Fruit fly (Drosophila melanogaster) whole organism, prepupa: ENCODE results near the gene CG45011.

Experiments
- CG1621 ChIP-seq: fragments of 200-800 bp; sonication (Bioruptor generic); optimal IDR thresholded peaks from 3 replicates; lab custom pipeline; 2018; ENCODE audit warnings: missing biosample characterization, mild to moderate bottlenecking, missing genetic modification characterization
- CG6276 ChIP-seq: fragments of 200-800 bp; sonication (Bioruptor generic); optimal IDR thresholded peaks from 2 replicates; lab custom pipeline; 2017; ENCODE audit warnings: missing biosample characterization, mild to moderate bottlenecking, missing genetic modification characterization
- CG7368 ChIP-seq: fragments of 200-800 bp; sonication (Bioruptor generic); optimal IDR thresholded peaks from 3 replicates; lab custom pipeline; 2016; ENCODE audit warnings: missing biosample characterization, missing genetic modification characterization
- Hr38 ChIP-seq: sonication (Bioruptor generic); optimal IDR thresholded peaks from 2 replicates; lab custom pipeline; 2016; ENCODE audit warnings: missing biosample characterization, missing genetic modification characterization
- Lpt ChIP-seq: fragments of 200-800 bp; sonication (Bioruptor generic); optimal IDR thresholded peaks from 3 replicates; lab custom pipeline; 2016; ENCODE audit warnings: missing biosample characterization, missing genetic modification characterization
- Met ChIP-seq: fragments of 200-800 bp; sonication (Bioruptor generic); optimal IDR thresholded peaks from 3 replicates; lab custom pipeline; 2016; ENCODE audit warnings: missing biosample characterization, missing genetic modification characterization
- Sox14 ChIP-seq: fragments of 200-800 bp; sonication (Bioruptor generic); optimal IDR thresholded peaks from 3 replicates; lab custom pipeline; 2016; ENCODE audit warnings: missing biosample characterization, missing genetic modification characterization
- dsx ChIP-seq: fragments of 200-800 bp; optimal IDR thresholded peaks from 3 replicates; lab custom pipeline; 2019; ENCODE audit warnings: missing biosample characterization, mild to moderate bottlenecking, missing genetic modification characterization, moderate library complexity; ENCODE audit not compliant: poor library complexity, severe bottlenecking
- esn ChIP-seq: fragments of 200-800 bp; sonication (Bioruptor generic); optimal IDR thresholded peaks from 2 replicates; lab custom pipeline; 2016; ENCODE audit warnings: missing biosample characterization, mild to moderate bottlenecking, missing genetic modification characterization, moderate library complexity
- net ChIP-seq: fragments of 200-800 bp; sonication (Bioruptor generic); optimal IDR thresholded peaks from 3 replicates; lab custom pipeline; 2016; ENCODE audit warnings: missing biosample characterization, missing genetic modification characterization

DNA sequence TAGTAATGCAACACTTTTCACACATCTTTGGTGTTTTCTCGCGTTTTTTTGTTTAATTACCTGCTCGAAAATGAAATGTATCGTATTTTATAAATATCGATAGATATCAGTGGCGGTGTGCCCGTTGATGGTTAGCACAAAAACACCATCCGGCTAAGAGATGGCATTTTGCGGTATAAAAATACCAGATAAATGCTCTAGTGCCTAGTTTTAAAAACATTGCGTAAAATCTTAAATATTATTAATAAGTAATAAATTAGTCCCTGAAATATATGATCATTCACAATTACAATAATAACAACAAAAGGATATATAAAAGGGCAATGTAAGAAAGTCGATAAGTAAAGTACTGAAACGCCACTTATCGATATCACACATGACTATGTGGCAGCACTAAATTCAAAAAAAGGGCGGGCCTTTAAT is 20.2 kb upstream of the CG45011 start, which contains the start of gene CycY:
- TF ChIP-seq esn = no peak
- TF ChIP-seq dsx (GFP tag; lab: Kevin White, UChicago) = no peak
- no peak for TF ChIP-seq CG7368 (GFP tag; lab: Kevin White, UChicago)
- TF ChIP-seq Lpt (GFP tag; lab: Kevin White, UChicago) = no peak
- TF ChIP-seq CG1621 (tag; lab: Kevin White, UChicago) = no peak
- TF ChIP-seq net (GFP tag; lab: Kevin White, UChicago) = no peak
- no peak for TF ChIP-seq Hr38 (GFP tag; lab: Kevin White, UChicago)
- no peak for TF ChIP-seq Sox14 (GFP tag; lab: Kevin White, UChicago)
- no peak for TF ChIP-seq Met (GFP tag; lab: Kevin White, UChicago)
- TF ChIP-seq CG6276 (GFP tag; lab: Kevin White, UChicago) = no peak
